Fruit fly (Drosophila melanogaster): ENCODE results near the gene phr6-4.

The phr6-4 gene

dm6 chr2L:20645394-20645869, at the start of gene phr6-4, which contains the start of gene CG2608:
TSS of gene phr6-4 (minus strand) at chr2L:20645791.
TSS of gene CG2608 (plus strand) at chr2L:20645822.
- TF ChIP-seq dl (GFP tag; optimal IDR thresholded peaks at IDR 0.05; ENCODE audit: insufficient read depth in 1 of 2, partially characterized antibody in 2 of 2) (no peak), brk (GFP tag; optimal IDR thresholded peaks at IDR 0.05) (peak; percentile 92), jim (GFP tag; optimal IDR thresholded peaks at IDR 0.05) (no peak), HLH106 (tag; optimal IDR thresholded peaks at IDR 0.05) (peak; percentile 95), dsf (GFP tag; optimal IDR thresholded peaks at IDR 0.05; ENCODE audit: borderline replicate concordance) (peak; percentile 60), OdsH (GFP tag; optimal IDR thresholded peaks at IDR 0.05) (peak; percentile 91), foxo (GFP tag; optimal IDR thresholded peaks at IDR 0.05) (peak in 1 of 2 experiments; percentile 95), Mio (GFP tag; optimal IDR thresholded peaks at IDR 0.05) (peak; percentile 59), Jra (GFP tag; optimal IDR thresholded peaks at IDR 0.05) (peak; percentile 80), N (GFP tag; optimal IDR thresholded peaks at IDR 0.05) (no peak), Hr83 (GFP tag; optimal IDR thresholded peaks at IDR 0.05; ENCODE audit: poor library complexity, severe bottlenecking) (peak; percentile 56), psq (GFP tag; optimal IDR thresholded peaks at IDR 0.05) (peak; percentile 85), lola (GFP tag; optimal IDR thresholded peaks at IDR 0.05) (no peak), Rel (GFP tag; optimal IDR thresholded peaks at IDR 0.05) (no peak), Rel (tag; optimal IDR thresholded peaks at IDR 0.05) (peak; percentile 68), h (GFP tag; optimal IDR thresholded peaks at IDR 0.05) (peak; percentile 91), Myc (optimal IDR thresholded peaks at IDR 0.05) (peak; percentile 15), Vsx2 (GFP tag; optimal IDR thresholded peaks at IDR 0.05; ENCODE audit: partially characterized antibody) (no peak), Sp1 (GFP tag; optimal IDR thresholded peaks at IDR 0.05) (peak; percentile 94), CrebA (GFP tag; optimal IDR thresholded peaks at IDR 0.05; ENCODE audit: borderline replicate concordance) (no peak), rgr (GFP tag; optimal IDR thresholded peaks at IDR 0.05) (peak; percentile 93), br (GFP tag; optimal IDR thresholded peaks at IDR 0.05) (peak; percentile 87), sage (GFP tag; optimal IDR thresholded peaks at IDR 0.05) (no peak), usp (GFP tag; optimal IDR thresholded peaks at IDR 0.05) (no peak), CG9705 (GFP tag; optimal IDR thresholded peaks at IDR 0.05) (peak; percentile 87), Abd-B (GFP tag; optimal IDR thresholded peaks at IDR 0.05) (no peak), Hnf4 (GFP tag; optimal IDR thresholded peaks at IDR 0.05) (peak; percentile 82), sv (GFP tag; optimal IDR thresholded peaks at IDR 0.05) (peak; percentile 84), CG32264 (GFP tag; optimal IDR thresholded peaks at IDR 0.05) (peak; percentile 58), ey (GFP tag; optimal IDR thresholded peaks at IDR 0.05) (peak; percentile 88), woc (GFP tag; optimal IDR thresholded peaks at IDR 0.05) (peak; percentile 80), GATAd (GFP tag; optimal IDR thresholded peaks at IDR 0.05) (peak; percentile 53), fru (GFP tag; optimal IDR thresholded peaks at IDR 0.05) (peak; percentile 91)

- peak; percentile 34 for TF ChIP-seq rgr (GFP tag; optimal IDR thresholded peaks at IDR 0.05)
- TF ChIP-seq fru (GFP tag; optimal IDR thresholded peaks at IDR 0.05): peak; percentile 50
- TF ChIP-seq woc (GFP tag; optimal IDR thresholded peaks at IDR 0.05): peak; percentile 18
- TF ChIP-seq CrebA (GFP tag; optimal IDR thresholded peaks at IDR 0.05; ENCODE audit: borderline replicate concordance): no peak
- TF ChIP-seq Abd-B (GFP tag; optimal IDR thresholded peaks at IDR 0.05): no peak
- peak; percentile 54 for TF ChIP-seq h (GFP tag; optimal IDR thresholded peaks at IDR 0.05)
- TF ChIP-seq br (GFP tag; optimal IDR thresholded peaks at IDR 0.05): peak; percentile 40
- TF ChIP-seq Hr83 (GFP tag; optimal IDR thresholded peaks at IDR 0.05; ENCODE audit: poor library complexity, severe bottlenecking): peak; percentile 11
- peak; percentile 45 for TF ChIP-seq ey (GFP tag; optimal IDR thresholded peaks at IDR 0.05)
- no peak for TF ChIP-seq Hr78 (GFP tag; optimal IDR thresholded peaks at IDR 0.05)
- TF ChIP-seq OdsH (GFP tag; optimal IDR thresholded peaks at IDR 0.05): peak; percentile 2
Observed at dm6 chr2L:20695066-20695465, 49.5 kb upstream of the phr6-4 start.

- TF ChIP-seq Dfd (GFP tag; optimal IDR thresholded peaks at IDR 0.05): peak; percentile 91
- no peak for TF ChIP-seq Rel (GFP tag; optimal IDR thresholded peaks at IDR 0.05)
- TF ChIP-seq Rel (tag; optimal IDR thresholded peaks at IDR 0.05): no peak
Observed at dm6 chr2L:20690055-20690454, 44.5 kb upstream of the phr6-4 start.

- TF ChIP-seq foxo (GFP tag; optimal IDR thresholded peaks at IDR 0.05) (no peak), Dfd (GFP tag; optimal IDR thresholded peaks at IDR 0.05) (peak; percentile 92)
Observed at dm6 chr2L:20688722-20689121, 43.1 kb upstream of the phr6-4 start.

Measured in whole organism, wandering third instar larva.